Fruit fly (Drosophila melanogaster) whole organism: ENCODE results near the gene CG34247.

Experiments used
- psq ChIP-seq: fragments of >200 bp; optimal IDR thresholded peaks from 2 replicates; lab custom pipeline; 2017
- usp ChIP-seq: fragments of >200 bp; optimal IDR thresholded peaks from 2 replicates; lab custom pipeline; 2017; ENCODE audit warnings: missing biosample characterization, missing genetic modification characterization, mixed read lengths

dm6 chr3L:16286258-16286657 is 24.9 kb upstream of the CG34247 start:
- TF ChIP-seq usp, result no peak
- no peak for TF ChIP-seq psq (lab: Kevin White, UChicago)
